Fruit fly (Drosophila melanogaster) whole organism, embryonic: ENCODE data around the gene CG2540.
A peak's percentile ranks its signal among the peaks of the same experiment; 100 is the strongest.

Experiments used
- Atf3 ChIP-seq: fragments of 200-800 bp; sonication (Bioruptor generic); optimal IDR thresholded peaks from 3 replicates; lab custom pipeline; 2016; ENCODE audit warnings: missing biosample characterization, missing genetic modification characterization
- Bteb2 ChIP-seq: fragments of 200-800 bp; sonication (Bioruptor generic); optimal IDR thresholded peaks from 2 replicates; lab custom pipeline; 2016; ENCODE audit warnings: missing biosample characterization, missing genetic modification characterization
- CG10959 ChIP-seq: fragments of 200-800 bp; sonication (Bioruptor generic); IDR thresholded peaks from 2 replicates; pipeline ENCODE4 v1.3.6; 2022; ENCODE audit warnings: missing biosample characterization, missing genetic modification characterization
- CG12071 ChIP-seq: fragments of 200-800 bp; sonication (Bioruptor generic); optimal IDR thresholded peaks from 3 replicates; lab custom pipeline; 2018; ENCODE audit warnings: missing biosample characterization, mild to moderate bottlenecking, missing genetic modification characterization
- CG12942 ChIP-seq: fragments of 200-800 bp; sonication (Bioruptor generic); optimal IDR thresholded peaks from 3 replicates; lab custom pipeline; 2016; ENCODE audit warnings: missing biosample characterization, missing genetic modification characterization
- CG14050 ChIP-seq: fragments of 200-800 bp; sonication (Bioruptor generic); IDR thresholded peaks from 3 replicates; pipeline ENCODE4 v1.3.6; 2022; ENCODE audit warnings: missing biosample characterization, missing genetic modification characterization
- CG15601 ChIP-seq: fragments of 200-800 bp; sonication (Bioruptor generic); optimal IDR thresholded peaks from 3 replicates; lab custom pipeline; 2019; ENCODE audit warnings: missing biosample characterization, mild to moderate bottlenecking, missing genetic modification characterization, moderate library complexity
- CG15696 ChIP-seq: fragments of 200-800 bp; sonication (Bioruptor generic); optimal IDR thresholded peaks from 2 replicates; lab custom pipeline; 2019; ENCODE audit warnings: missing biosample characterization, mild to moderate bottlenecking, missing genetic modification characterization, moderate library complexity
- CG16863 ChIP-seq: fragments of 200-800 bp; sonication (Bioruptor generic); optimal IDR thresholded peaks from 3 replicates; lab custom pipeline; 2016; ENCODE audit warnings: missing biosample characterization, missing genetic modification characterization
- CG17186 ChIP-seq: fragments of 200-800 bp; sonication (Bioruptor generic); optimal IDR thresholded peaks from 3 replicates; lab custom pipeline; 2017; ENCODE audit warnings: missing biosample characterization, missing genetic modification reagents, missing genetic modification characterization
- CG17361 ChIP-seq: fragments of 200-800 bp; sonication (Bioruptor generic); IDR thresholded peaks from 3 replicates; pipeline ENCODE4 v1.3.6; 2022; ENCODE audit warnings: missing biosample characterization, missing genetic modification characterization
- CG34422 ChIP-seq: fragments of 200-800 bp; sonication (Bioruptor generic); IDR thresholded peaks from 3 replicates; pipeline ENCODE4 v1.3.6; 2022; ENCODE audit warnings: missing biosample characterization, missing genetic modification characterization
- CG3847 ChIP-seq: fragments of 200-800 bp; sonication (Bioruptor generic); IDR thresholded peaks from 2 replicates; pipeline ENCODE4 v1.3.6; 2022; ENCODE audit warnings: missing biosample characterization, missing genetic modification characterization
- CG3995 ChIP-seq: fragments of 200-800 bp; sonication (Bioruptor generic); optimal IDR thresholded peaks from 3 replicates; lab custom pipeline; 2016; ENCODE audit warnings: missing biosample characterization, missing genetic modification characterization
- CG4730 ChIP-seq: fragments of 200-800 bp; sonication (Bioruptor generic); IDR thresholded peaks from 2 replicates; pipeline ENCODE4 v1.3.6; 2022; ENCODE audit warnings: missing biosample characterization, missing genetic modification characterization
- CG5953 ChIP-seq: fragments of 200-800 bp; sonication (Bioruptor generic); IDR thresholded peaks from 2 replicates; pipeline ENCODE4 v1.3.6; 2022; ENCODE audit warnings: missing biosample characterization, missing genetic modification characterization
- CG7839 ChIP-seq: fragments of 200-800 bp; sonication (Bioruptor generic); optimal IDR thresholded peaks from 3 replicates; lab custom pipeline; 2018; ENCODE audit warnings: missing biosample characterization, mild to moderate bottlenecking, missing genetic modification characterization, moderate library complexity
- CG7928 ChIP-seq: fragments of 200-800 bp; sonication (Bioruptor generic); optimal IDR thresholded peaks from 2 replicates; lab custom pipeline; 2017; ENCODE audit warnings: missing biosample characterization, mild to moderate bottlenecking, missing genetic modification characterization
- CG8290 ChIP-seq, 3 experiments: fragments of 200-800 bp; sonication (Bioruptor generic); optimal IDR thresholded peaks; 2 replicates each; lab custom pipeline; 2016 to 2019; ENCODE audit warnings: missing biosample characterization in 3 of 3, missing genetic modification characterization in 3 of 3, mild to moderate bottlenecking in 2 of 3, moderate library complexity in 1 of 3
- CG9876 ChIP-seq: fragments of 200-800 bp; sonication (Bioruptor generic); optimal IDR thresholded peaks from 2 replicates; lab custom pipeline; 2016; ENCODE audit warnings: missing biosample characterization, missing genetic modification characterization
- CHES-1-like ChIP-seq: fragments of 200-800 bp; sonication (Bioruptor generic); optimal IDR thresholded peaks from 2 replicates; lab custom pipeline; 2016; ENCODE audit warnings: missing biosample characterization, missing genetic modification characterization
- CTCF ChIP-seq: fragments of 200-800 bp; sonication (Bioruptor generic); optimal IDR thresholded peaks from 2 replicates; lab custom pipeline; 2017; ENCODE audit warnings: missing biosample characterization, mild to moderate bottlenecking, missing genetic modification characterization, moderate library complexity
- D ChIP-seq, 2 experiments: fragments of 200-800 bp in 1 of 2; fragments of >200 bp in 1 of 2; sonication (Bioruptor generic) in 1 of 2; optimal IDR thresholded peaks; 2 replicates in 1 of 2; 3 replicates in 1 of 2; lab custom pipeline; 2017; ENCODE audit warnings: mild to moderate bottlenecking in 1 of 2, missing biosample characterization in 1 of 2, missing genetic modification characterization in 1 of 2, missing genetic modification reagents in 1 of 2
- E2f1 ChIP-seq: fragments of 200-800 bp; sonication (Bioruptor generic); IDR thresholded peaks from 2 replicates; pipeline ENCODE4 v1.3.6; 2022; ENCODE audit warnings: missing biosample characterization, missing genetic modification characterization
- Eip74EF ChIP-seq, 2 experiments: fragments of 200-800 bp in 1 of 2; fragments of >200 bp in 1 of 2; sonication (Bioruptor generic) in 1 of 2; optimal IDR thresholded peaks; 2 replicates each; lab custom pipeline; 2017 to 2019; ENCODE audit warnings: missing biosample characterization in 2 of 2, missing genetic modification characterization in 2 of 2, mild to moderate bottlenecking in 1 of 2, moderate library complexity in 1 of 2
- Mad ChIP-seq: fragments of 200-800 bp; sonication (Bioruptor generic); optimal IDR thresholded peaks from 2 replicates; lab custom pipeline; 2016; ENCODE audit warnings: missing biosample characterization, missing genetic modification characterization
- Max ChIP-seq: fragments of 200-800 bp; sonication (Bioruptor generic); optimal IDR thresholded peaks from 2 replicates; lab custom pipeline; 2016; ENCODE audit warnings: missing biosample characterization, mild to moderate bottlenecking, missing genetic modification characterization
- NFAT ChIP-seq: fragments of 200-800 bp; sonication (Bioruptor generic); IDR thresholded peaks from 2 replicates; pipeline ENCODE4 v1.3.6; 2022; ENCODE audit warnings: missing biosample characterization, missing genetic modification characterization
- Opbp ChIP-seq: fragments of 200-800 bp; sonication (Bioruptor generic); IDR thresholded peaks from 3 replicates; pipeline ENCODE4 v1.3.6; 2022; ENCODE audit warnings: missing biosample characterization, missing genetic modification characterization; ENCODE audit not compliant: partially characterized antibody
- PHDP ChIP-seq: fragments of 200-800 bp; sonication (Bioruptor generic); optimal IDR thresholded peaks from 3 replicates; lab custom pipeline; 2018; ENCODE audit warnings: missing biosample characterization, mild to moderate bottlenecking, missing genetic modification characterization, moderate library complexity
- Sox100B ChIP-seq: fragments of 200-800 bp; sonication (Bioruptor generic); optimal IDR thresholded peaks from 3 replicates; lab custom pipeline; 2018; ENCODE audit warnings: missing biosample characterization, mild to moderate bottlenecking, missing genetic modification characterization
- TFAM ChIP-seq: fragments of 200-800 bp; sonication (Bioruptor generic); optimal IDR thresholded peaks from 2 replicates; lab custom pipeline; 2017; ENCODE audit warnings: missing biosample characterization, missing genetic modification characterization, inconsistent platforms
- Taf1 ChIP-seq: fragments of 200-800 bp; sonication (Bioruptor generic); IDR thresholded peaks from 2 replicates; pipeline ENCODE4 v1.3.6; 2022; ENCODE audit warnings: missing biosample characterization, missing genetic modification characterization
- Usf ChIP-seq: fragments of 200-800 bp; sonication (Bioruptor generic); optimal IDR thresholded peaks from 2 replicates; lab custom pipeline; 2017; ENCODE audit warnings: missing genotype, missing biosample characterization, missing genetic modification characterization
- Xbp1 ChIP-seq: fragments of 200-800 bp; sonication (Bioruptor generic); optimal IDR thresholded peaks from 3 replicates; lab custom pipeline; 2016; ENCODE audit warnings: missing biosample characterization, mild to moderate bottlenecking, missing genetic modification characterization
- amos ChIP-seq: fragments of 200-800 bp; sonication (Bioruptor generic); IDR thresholded peaks from 2 replicates; pipeline ENCODE4 v1.3.6; 2022; ENCODE audit warnings: missing biosample characterization, missing genetic modification characterization; ENCODE audit not compliant: partially characterized antibody
- bsh ChIP-seq, 2 experiments: fragments of 200-800 bp; sonication (Bioruptor generic); optimal IDR thresholded peaks; 2 replicates each; lab custom pipeline; 2017 to 2018; ENCODE audit warnings: mild to moderate bottlenecking in 2 of 2, missing biosample characterization in 2 of 2, missing genetic modification characterization in 2 of 2, moderate library complexity in 1 of 2
- crp ChIP-seq, 2 experiments: fragments of 200-800 bp; sonication (Bioruptor generic); optimal IDR thresholded peaks; 2 replicates in 1 of 2; 3 replicates in 1 of 2; lab custom pipeline; 2017; ENCODE audit warnings: missing biosample characterization in 2 of 2, missing genetic modification characterization in 2 of 2, mild to moderate bottlenecking in 1 of 2, moderate library complexity in 1 of 2
- ham ChIP-seq: fragments of 200-800 bp; sonication (Bioruptor generic); IDR thresholded peaks from 2 replicates; pipeline ENCODE4 v1.3.6; 2022; ENCODE audit warnings: missing biosample characterization, missing genetic modification characterization
- lov ChIP-seq, 2 experiments: fragments of 200-800 bp in 1 of 2; fragments of >200 bp in 1 of 2; sonication (Bioruptor generic) in 1 of 2; IDR thresholded peaks in 1 of 2; optimal IDR thresholded peaks in 1 of 2; 2 replicates in 1 of 2; 3 replicates in 1 of 2; pipeline versions ENCODE4 v1.3.6 to Lab custom; 2017 to 2022; ENCODE audit warnings: missing biosample characterization in 1 of 2, missing genetic modification characterization in 1 of 2
- mirr ChIP-seq: fragments of 200-800 bp; sonication (Bioruptor generic); optimal IDR thresholded peaks from 3 replicates; lab custom pipeline; 2018; ENCODE audit warnings: missing biosample characterization, mild to moderate bottlenecking, missing genetic modification characterization
- nmo ChIP-seq: fragments of 200-800 bp; sonication (Bioruptor generic); optimal IDR thresholded peaks from 2 replicates; lab custom pipeline; 2018; ENCODE audit warnings: missing biosample characterization, mild to moderate bottlenecking, missing genetic modification characterization, moderate library complexity
- pros ChIP-seq: fragments of 200-800 bp; sonication (Bioruptor generic); optimal IDR thresholded peaks from 3 replicates; lab custom pipeline; 2019; ENCODE audit warnings: missing biosample characterization, mild to moderate bottlenecking, missing genetic modification characterization, moderate library complexity
- pum ChIP-seq: fragments of 200-800 bp; sonication (Bioruptor generic); optimal IDR thresholded peaks from 2 replicates; lab custom pipeline; 2016; ENCODE audit warnings: missing biosample characterization, missing genetic modification characterization
- ranshi ChIP-seq: fragments of 200-800 bp; sonication (Bioruptor generic); IDR thresholded peaks from 2 replicates; pipeline ENCODE4 v1.3.6; 2022; ENCODE audit warnings: missing biosample characterization, missing genetic modification characterization
- rib ChIP-seq: fragments of 200-800 bp; sonication (Bioruptor generic); IDR thresholded peaks from 2 replicates; pipeline ENCODE4 v1.3.6; 2022; ENCODE audit warnings: missing biosample characterization, missing genetic modification characterization
- tap ChIP-seq: fragments of 200-800 bp; optimal IDR thresholded peaks from 3 replicates; lab custom pipeline; 2019; ENCODE audit warnings: missing biosample characterization, mild to moderate bottlenecking, missing genetic modification characterization, moderate library complexity
- usp ChIP-seq: fragments of >200 bp; optimal IDR thresholded peaks from 2 replicates; lab custom pipeline; 2017; ENCODE audit warnings: missing biosample characterization, missing genetic modification characterization
- zen2 ChIP-seq: fragments of 200-800 bp; sonication (Bioruptor generic); IDR thresholded peaks from 3 replicates; pipeline ENCODE4 v1.3.6; 2022; ENCODE audit warnings: missing biosample characterization, missing genetic modification characterization; ENCODE audit not compliant: partially characterized antibody

CG2540 gene

dm6 chrX:12666471-12666884 is 36.8 kb downstream of the CG2540 start (continued):
- TF ChIP-seq mirr (GFP tag; lab: Kevin White, UChicago), result peak; percentile 51
- peak; percentile 86 for TF ChIP-seq Bteb2 (GFP tag; lab: Kevin White, UChicago)
- peak; percentile 97 for TF ChIP-seq CG34422 (GFP tag; lab: Robert Waterston, UW)
- peak; percentile 90 for TF ChIP-seq Usf (GFP tag; lab: Kevin White, UChicago)
- peak; percentile 56 for TF ChIP-seq CG3995 (GFP tag; lab: Kevin White, UChicago)
- TF ChIP-seq CG15601 (tag; lab: Kevin White, UChicago), result peak; percentile 97
- TF ChIP-seq CG7928, result peak; percentile 57
- peak; percentile 81 for TF ChIP-seq pum
- peak; percentile 45 to 99 for TF ChIP-seq bsh (GFP tag; optimal IDR thresholded peaks at IDR 0.05; lab: Kevin White, UChicago)
- peak; percentile 93 for TF ChIP-seq Max
- peak; percentile 95 for TF ChIP-seq Xbp1
- peak; percentile 65 for TF ChIP-seq CG12071 (GFP tag; lab: Kevin White, UChicago)
- TF ChIP-seq rib (GFP tag; lab: Robert Waterston, UW), result peak; percentile 96
- TF ChIP-seq amos (GFP tag; lab: Robert Waterston, UW), result no peak
- peak; percentile 87 for TF ChIP-seq Mad (GFP tag; lab: Kevin White, UChicago)
- TF ChIP-seq CG16863 (GFP tag; lab: Kevin White, UChicago), result peak; percentile 76
- peak; percentile 82; the same call in 1 of the 2 replicates for TF ChIP-seq CG5953 (GFP tag; lab: Robert Waterston, UW)
- no peak for TF ChIP-seq usp (GFP tag; lab: Kevin White, UChicago)
- no peak for TF ChIP-seq zen2 (GFP tag; lab: Robert Waterston, UW)
- TF ChIP-seq CTCF (GFP tag; lab: Kevin White, UChicago), result peak; percentile 32
- TF ChIP-seq pros, result peak; percentile 91
- no peak for TF ChIP-seq D (optimal IDR thresholded peaks at IDR 0.05; lab: Kevin White, UChicago)
- peak; percentile 97 for TF ChIP-seq D (GFP tag; optimal IDR thresholded peaks at IDR 0.05; lab: Kevin White, UChicago)
- TF ChIP-seq TFAM, result peak; percentile 71
- TF ChIP-seq ranshi (GFP tag; lab: Robert Waterston, UW), result peak; percentile 97
- peak; percentile 93 for TF ChIP-seq NFAT (GFP tag; lab: Robert Waterston, UW)
- TF ChIP-seq E2f1 (GFP tag; lab: Robert Waterston, UW), result peak; percentile 97
- no peak for TF ChIP-seq lov (optimal IDR thresholded peaks at IDR 0.05; lab: Kevin White, UChicago)
- TF ChIP-seq lov (GFP tag; IDR thresholded peaks at IDR 0.05; lab: Robert Waterston, UW), result peak; percentile 94
- peak; percentile 97 for TF ChIP-seq nmo
- peak; percentile 94 for TF ChIP-seq CG4730 (GFP tag; lab: Robert Waterston, UW)
- peak; percentile 25 for TF ChIP-seq CG17186
- TF ChIP-seq Opbp, result no peak
- TF ChIP-seq CG3847 (GFP tag; lab: Robert Waterston, UW), result peak; percentile 96
- peak; percentile 99 for TF ChIP-seq CG15696 (tag; lab: Kevin White, UChicago)
- TF ChIP-seq CG17361, result peak; percentile 97
- TF ChIP-seq tap (tag; lab: Kevin White, UChicago), result peak; percentile 97
- TF ChIP-seq CG10959 (GFP tag; lab: Robert Waterston, UW), result peak; percentile 96
- peak; percentile 92 for TF ChIP-seq CG12942
- peak; percentile 93 for TF ChIP-seq Taf1 (GFP tag; lab: Robert Waterston, UW)
- TF ChIP-seq Eip74EF (GFP tag; optimal IDR thresholded peaks at IDR 0.05; lab: Kevin White, UChicago), result peak in 1 of 2 experiments; percentile 91
- peak; percentile 86; the same call in 1 of the 2 replicates for TF ChIP-seq ham
- peak; percentile 89 for TF ChIP-seq CG14050
- peak; percentile 76 for TF ChIP-seq Atf3 (GFP tag; lab: Kevin White, UChicago)
- TF ChIP-seq PHDP (tag; lab: Kevin White, UChicago), result peak; percentile 97
- TF ChIP-seq crp (GFP tag; optimal IDR thresholded peaks at IDR 0.05; lab: Kevin White, UChicago), result peak in 1 of 2 experiments; percentile 48
- peak; percentile 91 for TF ChIP-seq CG8290 (GFP tag; optimal IDR thresholded peaks at IDR 0.05; lab: Kevin White, UChicago)
- TF ChIP-seq CG8290 (tag; optimal IDR thresholded peaks at IDR 0.05; lab: Kevin White, UChicago), result peak; percentile 57 to 60
- peak; percentile 94 for TF ChIP-seq Sox100B
- TF ChIP-seq CHES-1-like (GFP tag; lab: Kevin White, UChicago), result peak; percentile 81
- TF ChIP-seq CG7839 (tag; lab: Kevin White, UChicago), result peak; percentile 98
- TF ChIP-seq CG9876 (GFP tag; lab: Kevin White, UChicago), result peak; percentile 53
